Fruit fly (Drosophila melanogaster) whole organism, embryonic: ENCODE data around the gene CG17362.
A peak's percentile ranks its signal among the peaks of the same experiment; 100 is the strongest.

Experiments used
- Bteb2 ChIP-seq: fragments of 200-800 bp; sonication (Bioruptor generic); optimal IDR thresholded peaks from 2 replicates; lab custom pipeline; 2016; ENCODE audit warnings: missing biosample characterization, missing genetic modification characterization
- CG10147 ChIP-seq: fragments of 200-800 bp; sonication (Bioruptor generic); optimal IDR thresholded peaks from 2 replicates; lab custom pipeline; 2019; ENCODE audit warnings: missing biosample characterization, mild to moderate bottlenecking, missing genetic modification characterization, moderate library complexity
- CG10209 ChIP-seq: fragments of 200-800 bp; sonication (Bioruptor generic); optimal IDR thresholded peaks from 3 replicates; lab custom pipeline; 2017; ENCODE audit warnings: missing biosample characterization, mild to moderate bottlenecking, missing genetic modification characterization, missing genetic modification reagents
- CG10321 ChIP-seq: fragments of 200-800 bp; sonication (Bioruptor generic); IDR thresholded peaks from 2 replicates; pipeline ENCODE4 v1.3.6; 2022; ENCODE audit warnings: missing biosample characterization, missing genetic modification characterization
- CG11695 ChIP-seq: fragments of 200-800 bp; sonication (Bioruptor generic); IDR thresholded peaks from 3 replicates; pipeline ENCODE4 v1.3.6; 2022; ENCODE audit warnings: missing biosample characterization, missing genetic modification characterization
- CG11723 ChIP-seq: fragments of 200-800 bp; sonication (Bioruptor generic); optimal IDR thresholded peaks from 2 replicates; lab custom pipeline; 2017; ENCODE audit warnings: missing biosample characterization, mild to moderate bottlenecking, missing genetic modification characterization
- CG12104 ChIP-seq: fragments of 200-800 bp; sonication (Bioruptor generic); optimal IDR thresholded peaks from 3 replicates; lab custom pipeline; 2016; ENCODE audit warnings: missing biosample characterization, missing genetic modification characterization
- CG12299 ChIP-seq: fragments of 200-800 bp; sonication (Bioruptor generic); optimal IDR thresholded peaks from 2 replicates; lab custom pipeline; 2018; ENCODE audit warnings: missing biosample characterization, mild to moderate bottlenecking, missing genetic modification characterization
- CG12942 ChIP-seq: fragments of 200-800 bp; sonication (Bioruptor generic); optimal IDR thresholded peaks from 3 replicates; lab custom pipeline; 2016; ENCODE audit warnings: missing biosample characterization, missing genetic modification characterization
- CG13775 ChIP-seq: fragments of 200-800 bp; sonication (Bioruptor generic); optimal IDR thresholded peaks from 3 replicates; lab custom pipeline; 2017; ENCODE audit warnings: missing biosample characterization, mild to moderate bottlenecking, missing genetic modification characterization
- CG14441 ChIP-seq: fragments of 200-800 bp; sonication (Bioruptor generic); IDR thresholded peaks from 2 replicates; pipeline ENCODE4 v1.3.6; 2022; ENCODE audit warnings: missing biosample characterization, missing genetic modification characterization
- CG15601 ChIP-seq: fragments of 200-800 bp; sonication (Bioruptor generic); optimal IDR thresholded peaks from 3 replicates; lab custom pipeline; 2019; ENCODE audit warnings: missing biosample characterization, mild to moderate bottlenecking, missing genetic modification characterization, moderate library complexity
- CG1603 ChIP-seq: fragments of 200-800 bp; sonication (Bioruptor generic); optimal IDR thresholded peaks from 2 replicates; lab custom pipeline; 2019; ENCODE audit warnings: missing biosample characterization, mild to moderate bottlenecking, missing genetic modification characterization, moderate library complexity
- CG17912 ChIP-seq: fragments of 200-800 bp; sonication (Bioruptor generic); optimal IDR thresholded peaks from 2 replicates; lab custom pipeline; 2018; ENCODE audit warnings: missing biosample characterization, mild to moderate bottlenecking, missing genetic modification characterization
- CG30431 ChIP-seq: fragments of 200-800 bp; sonication (Bioruptor generic); optimal IDR thresholded peaks from 2 replicates; lab custom pipeline; 2017; ENCODE audit warnings: missing biosample characterization, missing genetic modification characterization
- CG3726 ChIP-seq: fragments of 200-800 bp; sonication (Bioruptor generic); IDR thresholded peaks from 3 replicates; pipeline ENCODE4, ENCODE4 v1.3.6; 2022; ENCODE audit warnings: missing biosample characterization, missing genetic modification characterization
- CG4360 ChIP-seq: fragments of 200-800 bp; sonication (Bioruptor generic); IDR thresholded peaks from 2 replicates; pipeline ENCODE4 v1.3.6; 2022; ENCODE audit warnings: missing biosample characterization, missing genetic modification characterization
- CG5953 ChIP-seq: fragments of 200-800 bp; sonication (Bioruptor generic); IDR thresholded peaks from 2 replicates; pipeline ENCODE4 v1.3.6; 2022; ENCODE audit warnings: missing biosample characterization, missing genetic modification characterization
- CG6791 ChIP-seq: fragments of 200-800 bp; sonication (Bioruptor generic); IDR thresholded peaks from 3 replicates; pipeline ENCODE4 v1.3.6; 2022; ENCODE audit warnings: missing biosample characterization, missing genetic modification characterization; ENCODE audit not compliant: partially characterized antibody
- CG6854 ChIP-seq: fragments of 200-800 bp; sonication (Bioruptor generic); optimal IDR thresholded peaks from 3 replicates; lab custom pipeline; 2017; ENCODE audit warnings: missing biosample characterization, mild to moderate bottlenecking, missing genetic modification characterization
- CG7556 ChIP-seq: fragments of 200-800 bp; sonication (Bioruptor generic); optimal IDR thresholded peaks from 2 replicates; lab custom pipeline; 2017; ENCODE audit warnings: missing biosample characterization, mild to moderate bottlenecking, missing genetic modification characterization
- CG9817 ChIP-seq: fragments of 200-800 bp; sonication (Bioruptor generic); optimal IDR thresholded peaks from 2 replicates; lab custom pipeline; 2018; ENCODE audit warnings: missing biosample characterization, mild to moderate bottlenecking, missing genetic modification characterization, moderate library complexity
- CTCF ChIP-seq: fragments of 200-800 bp; sonication (Bioruptor generic); optimal IDR thresholded peaks from 2 replicates; lab custom pipeline; 2017; ENCODE audit warnings: missing biosample characterization, mild to moderate bottlenecking, missing genetic modification characterization, moderate library complexity
- Chrac-16 ChIP-seq: fragments of 200-800 bp; sonication (Bioruptor generic); optimal IDR thresholded peaks from 3 replicates; lab custom pipeline; 2016; ENCODE audit warnings: missing biosample characterization, missing genetic modification characterization
- GATAe ChIP-seq: fragments of 200-800 bp; sonication (Bioruptor generic); conservative IDR thresholded peaks from 2 replicates; pipeline ENCODE4 v1.3.6; 2022; ENCODE audit warnings: missing biosample characterization, missing genetic modification characterization
- HLH3B ChIP-seq: fragments of 200-800 bp; sonication (Bioruptor generic); IDR thresholded peaks from 2 replicates; pipeline ENCODE4 v1.3.6; 2022; ENCODE audit warnings: missing biosample characterization, missing genetic modification characterization
- Hr39 ChIP-seq: fragments of >200 bp; optimal IDR thresholded peaks from 2 replicates; lab custom pipeline; 2017
- MESR4 ChIP-seq: fragments of 200-800 bp; sonication (Bioruptor generic); optimal IDR thresholded peaks from 2 replicates; lab custom pipeline; 2018; ENCODE audit warnings: missing biosample characterization, mild to moderate bottlenecking, missing genetic modification characterization, moderate library complexity
- MTF-1 ChIP-seq: fragments of 200-800 bp; sonication (Bioruptor generic); optimal IDR thresholded peaks from 2 replicates; lab custom pipeline; 2018; ENCODE audit warnings: missing biosample characterization, mild to moderate bottlenecking, missing genetic modification characterization, borderline replicate concordance
- Max ChIP-seq: fragments of 200-800 bp; sonication (Bioruptor generic); optimal IDR thresholded peaks from 2 replicates; lab custom pipeline; 2016; ENCODE audit warnings: missing biosample characterization, mild to moderate bottlenecking, missing genetic modification characterization
- Nf-YA ChIP-seq: fragments of 200-800 bp; sonication (Bioruptor generic); IDR thresholded peaks from 2 replicates; pipeline ENCODE4 v1.3.6; 2022; ENCODE audit warnings: missing biosample characterization, missing genetic modification characterization
- Scr ChIP-seq: fragments of 200-800 bp; sonication (Bioruptor generic); IDR thresholded peaks from 2 replicates; pipeline ENCODE4 v1.3.6; 2022; ENCODE audit warnings: missing biosample characterization, missing genetic modification characterization; ENCODE audit not compliant: partially characterized antibody
- ap ChIP-seq: fragments of 200-800 bp; sonication (Bioruptor generic); IDR thresholded peaks from 2 replicates; pipeline ENCODE4 v1.3.6; 2022; ENCODE audit warnings: missing biosample characterization, missing genetic modification characterization
- ara ChIP-seq: fragments of 200-800 bp; sonication (Bioruptor generic); IDR thresholded peaks from 2 replicates; pipeline ENCODE4 v1.3.6; 2022; ENCODE audit warnings: missing biosample characterization, missing genetic modification characterization
- crc ChIP-seq: fragments of 200-800 bp; sonication (Bioruptor generic); optimal IDR thresholded peaks from 2 replicates; lab custom pipeline; 2016; ENCODE audit warnings: missing biosample characterization, missing genetic modification characterization
- crp ChIP-seq, 2 experiments: fragments of 200-800 bp; sonication (Bioruptor generic); optimal IDR thresholded peaks; 2 replicates in 1 of 2; 3 replicates in 1 of 2; lab custom pipeline; 2017; ENCODE audit warnings: missing biosample characterization in 2 of 2, missing genetic modification characterization in 2 of 2, mild to moderate bottlenecking in 1 of 2, moderate library complexity in 1 of 2
- exex ChIP-seq: fragments of 200-800 bp; sonication (Bioruptor generic); optimal IDR thresholded peaks from 4 replicates; lab custom pipeline; 2018; ENCODE audit warnings: missing biosample characterization, mild to moderate bottlenecking, missing genetic modification characterization, moderate library complexity
- gsb ChIP-seq: fragments of 200-800 bp; sonication (Bioruptor generic); IDR thresholded peaks from 2 replicates; pipeline ENCODE4 v1.3.6; 2022; ENCODE audit warnings: missing biosample characterization, missing genetic modification characterization
- gsb-n ChIP-seq: fragments of 200-800 bp; sonication (Bioruptor generic); optimal IDR thresholded peaks from 3 replicates; lab custom pipeline; 2018; ENCODE audit warnings: missing biosample characterization, mild to moderate bottlenecking, missing genetic modification characterization
- lab ChIP-seq: fragments of 200-800 bp; sonication (Bioruptor generic); optimal IDR thresholded peaks from 3 replicates; lab custom pipeline; 2017; ENCODE audit warnings: missing biosample characterization, missing genetic modification characterization, mild to moderate bottlenecking, moderate library complexity, missing genetic modification reagents
- rib ChIP-seq: fragments of 200-800 bp; sonication (Bioruptor generic); IDR thresholded peaks from 2 replicates; pipeline ENCODE4 v1.3.6; 2022; ENCODE audit warnings: missing biosample characterization, missing genetic modification characterization
- sim ChIP-seq: fragments of 200-800 bp; sonication (Bioruptor generic); IDR thresholded peaks from 2 replicates; pipeline ENCODE4 v1.3.6; 2022; ENCODE audit warnings: missing biosample characterization, missing genetic modification characterization
- slp2 ChIP-seq: fragments of 200-800 bp; sonication (Bioruptor generic); optimal IDR thresholded peaks from 2 replicates; lab custom pipeline; 2016; ENCODE audit warnings: missing biosample characterization, missing genetic modification characterization
- sug ChIP-seq: fragments of 200-800 bp; optimal IDR thresholded peaks from 2 replicates; lab custom pipeline; 2019; ENCODE audit warnings: missing biosample characterization, mild to moderate bottlenecking, missing genetic modification characterization, moderate library complexity
- tgo ChIP-seq: fragments of 200-800 bp; sonication (Bioruptor generic); IDR thresholded peaks from 3 replicates; pipeline ENCODE4 v1.3.6; 2022; ENCODE audit warnings: missing biosample characterization, missing genetic modification characterization
- tx ChIP-seq: fragments of 200-800 bp; sonication (Bioruptor generic); optimal IDR thresholded peaks from 2 replicates; lab custom pipeline; 2016; ENCODE audit warnings: missing biosample characterization, missing genetic modification characterization
- unc-4 ChIP-seq: fragments of 200-800 bp; sonication (Bioruptor generic); IDR thresholded peaks from 2 replicates; pipeline ENCODE4 v1.3.6; 2022; ENCODE audit warnings: missing biosample characterization, missing genetic modification characterization; ENCODE audit not compliant: partially characterized antibody
- vnd ChIP-seq: fragments of 200-800 bp; sonication (Bioruptor generic); IDR thresholded peaks from 3 replicates; pipeline ENCODE4 v1.3.6; 2022; ENCODE audit warnings: missing biosample characterization, missing genetic modification characterization; ENCODE audit not compliant: partially characterized antibody
- wor ChIP-seq: fragments of 200-800 bp; sonication (Bioruptor generic); IDR thresholded peaks from 2 replicates; pipeline ENCODE4 v1.3.6; 2022; ENCODE audit warnings: missing biosample characterization, missing genetic modification characterization
- z ChIP-seq: fragments of 200-800 bp; sonication (Bioruptor generic); IDR thresholded peaks from 3 replicates; pipeline ENCODE4 v1.3.6; 2022; ENCODE audit warnings: missing biosample characterization, missing genetic modification characterization

The CG17362 gene

DNA sequence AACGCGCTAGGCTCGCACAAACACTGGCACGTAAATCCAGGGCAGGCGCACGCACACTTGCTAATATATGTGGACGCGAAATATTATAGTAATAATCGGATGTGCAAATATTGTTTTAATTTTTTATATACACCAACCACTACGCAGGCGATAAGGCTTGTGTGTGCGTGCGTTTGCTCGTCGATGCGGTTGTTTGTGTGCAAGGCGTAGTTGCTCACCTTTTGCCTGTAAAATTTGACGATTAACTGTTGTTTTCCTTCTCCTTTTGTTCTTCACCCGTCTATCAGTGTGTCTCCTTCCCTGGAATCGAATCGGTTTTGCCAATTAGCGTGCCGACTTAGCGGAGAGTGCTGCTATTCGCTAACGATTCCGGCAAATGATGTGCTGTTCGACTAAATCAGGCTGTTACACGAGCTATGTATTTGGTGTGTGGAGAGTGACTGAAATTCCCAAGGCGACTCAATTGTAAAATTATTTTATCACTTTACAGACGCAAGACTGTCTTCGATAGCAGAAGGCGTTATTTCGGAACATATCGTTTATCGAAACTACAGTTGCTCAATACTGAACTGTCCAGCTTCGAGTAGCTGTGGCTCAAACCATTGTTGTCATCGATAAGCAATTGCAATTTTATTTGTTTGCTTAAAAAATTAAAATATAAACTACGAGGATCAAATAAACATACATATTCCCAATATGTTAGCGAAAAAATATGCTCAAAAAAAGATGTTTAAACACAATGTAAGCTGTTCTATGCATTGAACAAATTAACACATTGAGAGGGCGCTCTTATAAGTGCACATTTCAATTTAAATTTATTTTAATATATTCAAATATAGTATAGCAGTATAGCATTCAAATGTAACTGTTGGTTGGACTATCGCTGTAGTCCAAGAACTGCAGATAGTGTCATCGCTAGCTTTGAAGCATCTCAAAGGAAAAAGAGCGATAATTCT lies 45.0 kb downstream of the CG17362 start, which contains the start of the genes CG6650 and endos (continued):
- TF ChIP-seq CG17912 (GFP tag; lab: Kevin White, UChicago) (no peak), CG14441 (GFP tag; lab: Robert Waterston, UW) (0 out of 2 replicates have a peak, but pooled peaks have one; percentile 28), CG10209 (no peak), rib (GFP tag; lab: Robert Waterston, UW) (no peak), unc-4 (GFP tag; lab: Robert Waterston, UW) (peak; percentile 68), MESR4 (peak; percentile 76), tx (GFP tag; lab: Kevin White, UChicago) (no peak), z (no peak), crp (GFP tag; optimal IDR thresholded peaks at IDR 0.05; lab: Kevin White, UChicago) (no peak), CG7556 (GFP tag; lab: Kevin White, UChicago) (no peak), lab (GFP tag; lab: Kevin White, UChicago) (peak; percentile 43), CG10147 (GFP tag; lab: Kevin White, UChicago) (no peak), CG12942 (GFP tag; lab: Kevin White, UChicago) (peak; percentile 27), wor (GFP tag; lab: Robert Waterston, UW) (no peak), CG1603 (tag; lab: Kevin White, UChicago) (peak; percentile 63), CG12104 (peak; percentile 32), Max (GFP tag; lab: Kevin White, UChicago) (peak; percentile 16), CG3726 (GFP tag; lab: Robert Waterston, UW) (no peak), Hr39 (no peak), CTCF (GFP tag; lab: Kevin White, UChicago) (no peak), Bteb2 (GFP tag; lab: Kevin White, UChicago) (no peak), gsb-n (tag; lab: Kevin White, UChicago) (peak; percentile 22), Scr (GFP tag; lab: Robert Waterston, UW) (peak; percentile 83), CG9817 (tag; lab: Kevin White, UChicago) (peak; percentile 48), CG10321 (GFP tag; lab: Robert Waterston, UW) (no peak), CG30431 (GFP tag; lab: Kevin White, UChicago) (no peak), tgo (GFP tag; lab: Robert Waterston, UW) (no peak), MTF-1 (GFP tag; lab: Kevin White, UChicago) (no peak), CG12299 (tag; lab: Kevin White, UChicago) (peak; percentile 2), CG13775 (GFP tag; lab: Kevin White, UChicago) (peak; percentile 36), CG6791 (peak; percentile 84), CG4360 (no peak), CG11723 (GFP tag; lab: Kevin White, UChicago) (no peak), vnd (GFP tag; lab: Robert Waterston, UW) (peak; percentile 73), Nf-YA (no peak), exex (tag; lab: Kevin White, UChicago) (peak; percentile 43), slp2 (no peak), crc (GFP tag; lab: Kevin White, UChicago) (no peak), Chrac-16 (GFP tag; lab: Kevin White, UChicago) (peak; percentile 18), sim (GFP tag; lab: Robert Waterston, UW) (no peak), CG5953 (GFP tag; lab: Robert Waterston, UW) (no peak), CG6854 (GFP tag; lab: Kevin White, UChicago) (no peak), ara (no peak), GATAe (GFP tag; lab: Robert Waterston, UW) (no peak), sug (tag; lab: Kevin White, UChicago) (peak; percentile 67), HLH3B (GFP tag; lab: Robert Waterston, UW) (no peak), CG15601 (peak; percentile 51), CG11695 (peak; percentile 34; the same call in 1 of the 3 replicates), gsb (GFP tag; lab: Robert Waterston, UW) (no peak), ap (GFP tag; lab: Robert Waterston, UW) (no peak)
